Fruit fly (Drosophila melanogaster): Measurements from ENCODE around the gene Hipk.
A peak's percentile ranks its signal among the peaks of the same experiment; 100 is the strongest.

The Hipk gene

dm6 chr3L:616482-617148 is 73.8 kb downstream of the Hipk start (continued):
- no peak for TF ChIP-seq az2 (GFP tag; optimal IDR thresholded peaks at IDR 0.05)
- TF ChIP-seq CG6175 (GFP tag; IDR thresholded peaks at IDR 0.05), result peak; percentile 88
- TF ChIP-seq rib (GFP tag; IDR thresholded peaks at IDR 0.05), result peak; percentile 84; the same call in 1 of the 2 replicates
- TF ChIP-seq CG8478 (optimal IDR thresholded peaks at IDR 0.05), result peak; percentile 79
- no peak for TF ChIP-seq CG10209 (GFP tag; optimal IDR thresholded peaks at IDR 0.05)
- TF ChIP-seq BtbVII (GFP tag; optimal IDR thresholded peaks at IDR 0.05), result peak; percentile 23
- TF ChIP-seq E2f2 (GFP tag; IDR thresholded peaks at IDR 0.05), result no peak
- peak; percentile 97 for TF ChIP-seq chinmo (GFP tag; IDR thresholded peaks at IDR 0.05; ENCODE audit: partially characterized antibody)
- TF ChIP-seq Atf3 (GFP tag; optimal IDR thresholded peaks at IDR 0.05), result no peak
- TF ChIP-seq nerfin-2 (GFP tag; IDR thresholded peaks at IDR 0.05; ENCODE audit: partially characterized antibody), result peak; percentile 25; the same call in 1 of the 2 replicates
- TF ChIP-seq h (optimal IDR thresholded peaks at IDR 0.05), result no peak
- TF ChIP-seq Dad (GFP tag; optimal IDR thresholded peaks at IDR 0.05), result no peak
- no peak for TF ChIP-seq CG31441 (GFP tag; IDR thresholded peaks at IDR 0.05)
- no peak for TF ChIP-seq CG10431 (GFP tag; optimal IDR thresholded peaks at IDR 0.05)
- TF ChIP-seq Sox102F (GFP tag; optimal IDR thresholded peaks at IDR 0.05), result no peak
- TF ChIP-seq CG9876 (GFP tag; optimal IDR thresholded peaks at IDR 0.05), result no peak
- TF ChIP-seq hth (optimal IDR thresholded peaks at IDR 0.05), result no peak
- no peak for TF ChIP-seq CG8944 (GFP tag; optimal IDR thresholded peaks at IDR 0.05)
- TF ChIP-seq CG2712 (tag; optimal IDR thresholded peaks at IDR 0.05), result peak; percentile 93
- TF ChIP-seq CG15269 (tag; optimal IDR thresholded peaks at IDR 0.05), result peak; percentile 5
- no peak for TF ChIP-seq Awh (GFP tag; IDR thresholded peaks at IDR 0.05)
- TF ChIP-seq Drgx (GFP tag; IDR thresholded peaks at IDR 0.05), result peak; percentile 64
- TF ChIP-seq grn (GFP tag; optimal IDR thresholded peaks at IDR 0.05), result peak; percentile 45
- peak; percentile 62; the same call in 1 of the 3 replicates for TF ChIP-seq ci (GFP tag; IDR thresholded peaks at IDR 0.05)
- TF ChIP-seq CG8359 (GFP tag; optimal IDR thresholded peaks at IDR 0.05; ENCODE audit: borderline replicate concordance), result no peak
- no peak for TF ChIP-seq CG16815 (GFP tag; optimal IDR thresholded peaks at IDR 0.05)
- TF ChIP-seq Kr (GFP tag; optimal IDR thresholded peaks at IDR 0.05), result no peak
- TF ChIP-seq CG12769 (tag; optimal IDR thresholded peaks at IDR 0.05), result peak; percentile 73
- TF ChIP-seq psq (GFP tag; optimal IDR thresholded peaks at IDR 0.05), result no peak
- TF ChIP-seq pros (GFP tag; optimal IDR thresholded peaks at IDR 0.05), result peak; percentile 72
- TF ChIP-seq HmgD (GFP tag; optimal IDR thresholded peaks at IDR 0.05), result peak; percentile 9
- TF ChIP-seq gro (GFP tag; optimal IDR thresholded peaks at IDR 0.05), result peak; percentile 39
- no peak for TF ChIP-seq gsb-n (tag; optimal IDR thresholded peaks at IDR 0.05)
- TF ChIP-seq CG42726 (GFP tag; IDR thresholded peaks at IDR 0.05; ENCODE audit: partially characterized antibody), result 0 out of 2 replicates have a peak, but pooled peaks have one; percentile 11
- peak; percentile 79 for TF ChIP-seq CG13624 (GFP tag; optimal IDR thresholded peaks at IDR 0.05)
- TF ChIP-seq row (GFP tag; IDR thresholded peaks at IDR 0.05), result peak; percentile 17; the same call in 1 of the 3 replicates
- TF ChIP-seq Nf-YC (tag; optimal IDR thresholded peaks at IDR 0.05), result peak; percentile 79
- TF ChIP-seq CG11085 (GFP tag; IDR thresholded peaks at IDR 0.05), result no peak
- TF ChIP-seq CG8924 (tag; optimal IDR thresholded peaks at IDR 0.05), result peak; percentile 68
- no peak for TF ChIP-seq CG2889 (GFP tag; IDR thresholded peaks at IDR 0.05)
- peak; percentile 33 for TF ChIP-seq caup (GFP tag; optimal IDR thresholded peaks at IDR 0.05; ENCODE audit: severe bottlenecking)
- peak; percentile 53 for TF ChIP-seq chm (GFP tag; IDR thresholded peaks at IDR 0.05)
- peak; percentile 68 for TF ChIP-seq CG7987 (GFP tag; optimal IDR thresholded peaks at IDR 0.05)
- peak; percentile 43 for TF ChIP-seq tap (tag; optimal IDR thresholded peaks at IDR 0.05)
- peak; percentile 9 for TF ChIP-seq CG12299 (tag; optimal IDR thresholded peaks at IDR 0.05)
- no peak for TF ChIP-seq Six4 (GFP tag; optimal IDR thresholded peaks at IDR 0.05)
- no peak for TF ChIP-seq seq (GFP tag; IDR thresholded peaks at IDR 0.05)
- no peak for TF ChIP-seq ken (GFP tag; IDR thresholded peaks at IDR 0.05)
- peak; percentile 84 for TF ChIP-seq bigmax (GFP tag; optimal IDR thresholded peaks at IDR 0.05)
- TF ChIP-seq CG17829 (tag; optimal IDR thresholded peaks at IDR 0.05), result no peak
- peak; percentile 85 for TF ChIP-seq CG3163 (GFP tag; optimal IDR thresholded peaks at IDR 0.05)

Data from whole organism, embryonic.